Fruit fly (Drosophila melanogaster) whole organism, embryonic: ENCODE results near the gene Tengl1.
A peak's percentile ranks its signal among the peaks of the same experiment; 100 is the strongest.

Experiments
- Asciz ChIP-seq: fragments of 200-800 bp; sonication (Bioruptor generic); optimal IDR thresholded peaks from 2 replicates; lab custom pipeline; 2017; ENCODE audit warnings: missing biosample characterization, mild to moderate bottlenecking, missing genetic modification characterization, missing genetic modification reagents
- Bdp1 ChIP-seq: fragments of 200-800 bp; sonication (Bioruptor generic); optimal IDR thresholded peaks from 3 replicates; lab custom pipeline; 2016; ENCODE audit warnings: missing biosample characterization, missing genetic modification characterization
- Bteb2 ChIP-seq: fragments of 200-800 bp; sonication (Bioruptor generic); optimal IDR thresholded peaks from 2 replicates; lab custom pipeline; 2016; ENCODE audit warnings: missing biosample characterization, missing genetic modification characterization
- CG10654 ChIP-seq: fragments of 200-800 bp; sonication (Bioruptor generic); optimal IDR thresholded peaks from 2 replicates; lab custom pipeline; 2016; ENCODE audit warnings: missing biosample characterization, missing genetic modification characterization
- CG11560 ChIP-seq: fragments of 200-800 bp; sonication (Bioruptor generic); IDR thresholded peaks from 3 replicates; pipeline ENCODE4 v1.3.6; 2022; ENCODE audit warnings: missing biosample characterization, missing genetic modification characterization
- CG12104 ChIP-seq: fragments of 200-800 bp; sonication (Bioruptor generic); optimal IDR thresholded peaks from 3 replicates; lab custom pipeline; 2016; ENCODE audit warnings: missing biosample characterization, missing genetic modification characterization
- CG13894 ChIP-seq: fragments of 200-800 bp; sonication (Bioruptor generic); optimal IDR thresholded peaks from 3 replicates; lab custom pipeline; 2018; ENCODE audit warnings: missing biosample characterization, mild to moderate bottlenecking, missing genetic modification characterization, moderate library complexity
- CG14667 ChIP-seq: fragments of 200-800 bp; sonication (Bioruptor generic); IDR thresholded peaks from 2 replicates; pipeline ENCODE4 v1.3.6; 2022; ENCODE audit warnings: missing biosample characterization, missing genetic modification characterization
- CG14965 ChIP-seq: fragments of 200-800 bp; sonication (Bioruptor generic); optimal IDR thresholded peaks from 2 replicates; lab custom pipeline; 2016; ENCODE audit warnings: missing biosample characterization, missing genetic modification characterization, borderline replicate concordance
- CG16813 ChIP-seq: fragments of 200-800 bp; sonication (Bioruptor generic); IDR thresholded peaks from 3 replicates; pipeline ENCODE4 v1.3.6; 2022; ENCODE audit warnings: missing biosample characterization, missing genetic modification characterization; ENCODE audit not compliant: partially characterized antibody
- CG18262 ChIP-seq: fragments of 200-800 bp; optimal IDR thresholded peaks from 3 replicates; lab custom pipeline; 2019; ENCODE audit warnings: missing biosample characterization, mild to moderate bottlenecking, missing genetic modification characterization, moderate library complexity
- CG3726 ChIP-seq: fragments of 200-800 bp; sonication (Bioruptor generic); IDR thresholded peaks from 3 replicates; pipeline ENCODE4, ENCODE4 v1.3.6; 2022; ENCODE audit warnings: missing biosample characterization, missing genetic modification characterization
- CG3847 ChIP-seq: fragments of 200-800 bp; sonication (Bioruptor generic); IDR thresholded peaks from 2 replicates; pipeline ENCODE4 v1.3.6; 2022; ENCODE audit warnings: missing biosample characterization, missing genetic modification characterization
- CG3995 ChIP-seq: fragments of 200-800 bp; sonication (Bioruptor generic); optimal IDR thresholded peaks from 3 replicates; lab custom pipeline; 2016; ENCODE audit warnings: missing biosample characterization, missing genetic modification characterization
- CG4328 ChIP-seq: fragments of 200-800 bp; sonication (Bioruptor generic); optimal IDR thresholded peaks from 3 replicates; lab custom pipeline; 2017; ENCODE audit warnings: missing biosample characterization, missing genetic modification reagents, missing genetic modification characterization
- CG4820 ChIP-seq: fragments of 200-800 bp; sonication (Bioruptor generic); optimal IDR thresholded peaks from 3 replicates; lab custom pipeline; 2016; ENCODE audit warnings: missing biosample characterization, missing genetic modification characterization
- CG6175 ChIP-seq: fragments of 200-800 bp; sonication (Bioruptor generic); IDR thresholded peaks from 3 replicates; pipeline ENCODE4 v1.3.6; 2022; ENCODE audit warnings: missing biosample characterization, missing genetic modification characterization
- CG6791 ChIP-seq: fragments of 200-800 bp; sonication (Bioruptor generic); IDR thresholded peaks from 3 replicates; pipeline ENCODE4 v1.3.6; 2022; ENCODE audit warnings: missing biosample characterization, missing genetic modification characterization; ENCODE audit not compliant: partially characterized antibody
- CG7987 ChIP-seq: fragments of 200-800 bp; sonication (Bioruptor generic); optimal IDR thresholded peaks from 2 replicates; lab custom pipeline; 2018; ENCODE audit warnings: missing biosample characterization, mild to moderate bottlenecking, missing genetic modification characterization, moderate library complexity
- CG9437 ChIP-seq: fragments of 200-800 bp; sonication (Bioruptor generic); optimal IDR thresholded peaks from 2 replicates; lab custom pipeline; 2018; ENCODE audit warnings: missing biosample characterization, mild to moderate bottlenecking, missing genetic modification characterization
- CG9797 ChIP-seq: fragments of 200-800 bp; sonication (Bioruptor generic); optimal IDR thresholded peaks from 3 replicates; lab custom pipeline; 2018; ENCODE audit warnings: missing biosample characterization, mild to moderate bottlenecking, missing genetic modification characterization
- CHES-1-like ChIP-seq: fragments of 200-800 bp; sonication (Bioruptor generic); optimal IDR thresholded peaks from 2 replicates; lab custom pipeline; 2016; ENCODE audit warnings: missing biosample characterization, missing genetic modification characterization
- Lpt ChIP-seq: fragments of >200 bp; optimal IDR thresholded peaks from 2 replicates; lab custom pipeline; 2018; ENCODE audit warnings: missing biosample characterization, missing genetic modification characterization
- Nf-YB ChIP-seq: fragments of 200-800 bp; sonication (Bioruptor generic); optimal IDR thresholded peaks from 3 replicates; lab custom pipeline; 2019; ENCODE audit warnings: missing biosample characterization, mild to moderate bottlenecking, missing genetic modification characterization, moderate library complexity
- Optix ChIP-seq: fragments of 200-800 bp; sonication (Bioruptor generic); IDR thresholded peaks from 3 replicates; pipeline ENCODE4 v1.3.6; 2022; ENCODE audit warnings: missing biosample characterization, missing genetic modification characterization
- Side ChIP-seq: fragments of 200-800 bp; sonication (Bioruptor generic); optimal IDR thresholded peaks from 2 replicates; lab custom pipeline; 2016; ENCODE audit warnings: missing biosample characterization, missing genetic modification characterization
- Sry-δ ChIP-seq: fragments of 200-800 bp; sonication (Bioruptor generic); optimal IDR thresholded peaks from 2 replicates; lab custom pipeline; 2016; ENCODE audit warnings: missing biosample characterization, missing genetic modification characterization
- Xbp1 ChIP-seq: fragments of 200-800 bp; sonication (Bioruptor generic); optimal IDR thresholded peaks from 3 replicates; lab custom pipeline; 2016; ENCODE audit warnings: missing biosample characterization, mild to moderate bottlenecking, missing genetic modification characterization
- YL-1 ChIP-seq: fragments of 200-800 bp; sonication (Bioruptor generic); optimal IDR thresholded peaks from 3 replicates; lab custom pipeline; 2017; ENCODE audit warnings: missing biosample characterization, mild to moderate bottlenecking, missing genetic modification characterization
- bbx ChIP-seq: fragments of 200-800 bp; sonication (Bioruptor generic); IDR thresholded peaks from 2 replicates; pipeline ENCODE4 v1.3.6; 2022; ENCODE audit warnings: missing biosample characterization, missing genetic modification characterization; ENCODE audit not compliant: partially characterized antibody
- bsh ChIP-seq, 2 experiments: fragments of 200-800 bp; sonication (Bioruptor generic); optimal IDR thresholded peaks; 2 replicates each; lab custom pipeline; 2017 to 2018; ENCODE audit warnings: mild to moderate bottlenecking in 2 of 2, missing biosample characterization in 2 of 2, missing genetic modification characterization in 2 of 2, moderate library complexity in 1 of 2
- chm ChIP-seq: fragments of 200-800 bp; sonication (Bioruptor generic); IDR thresholded peaks from 2 replicates; pipeline ENCODE4 v1.3.6; 2022; ENCODE audit warnings: missing biosample characterization, missing genetic modification characterization
- dm ChIP-seq: fragments of 200-800 bp; sonication (Bioruptor generic); optimal IDR thresholded peaks from 3 replicates; lab custom pipeline; 2016; ENCODE audit warnings: missing biosample characterization, missing genetic modification characterization
- gcm ChIP-seq: fragments of 200-800 bp; sonication (Bioruptor generic); optimal IDR thresholded peaks from 2 replicates; lab custom pipeline; 2019; ENCODE audit warnings: missing biosample characterization, mild to moderate bottlenecking, missing genetic modification characterization, moderate library complexity
- gsb-n ChIP-seq: fragments of 200-800 bp; sonication (Bioruptor generic); optimal IDR thresholded peaks from 3 replicates; lab custom pipeline; 2018; ENCODE audit warnings: missing biosample characterization, mild to moderate bottlenecking, missing genetic modification characterization
- ind ChIP-seq: fragments of 200-800 bp; sonication (Bioruptor generic); optimal IDR thresholded peaks from 3 replicates; lab custom pipeline; 2016; ENCODE audit warnings: missing biosample characterization, missing genetic modification characterization
- insv ChIP-seq, 2 experiments: fragments of 200-800 bp; sonication (Bioruptor generic); optimal IDR thresholded peaks; 3 replicates each; lab custom pipeline; 2016 to 2018; ENCODE audit warnings: missing biosample characterization in 2 of 2, missing genetic modification characterization in 2 of 2
- klu ChIP-seq: fragments of 200-800 bp; sonication (Bioruptor generic); IDR thresholded peaks from 2 replicates; pipeline ENCODE4 v1.3.6; 2022; ENCODE audit warnings: missing biosample characterization, missing genetic modification characterization
- lola ChIP-seq, 3 experiments: fragments of >200 bp in 2 of 3; fragments of 200-800 bp in 1 of 3; sonication (Bioruptor generic) in 1 of 3; optimal IDR thresholded peaks; 2 replicates each; lab custom pipeline; 2017 to 2019; ENCODE audit warnings: missing biosample characterization in 3 of 3, missing genetic modification characterization in 3 of 3, mild to moderate bottlenecking in 1 of 3, moderate library complexity in 1 of 3
- oc ChIP-seq: fragments of 200-800 bp; sonication (Bioruptor generic); optimal IDR thresholded peaks from 2 replicates; lab custom pipeline; 2018; ENCODE audit warnings: missing biosample characterization, mild to moderate bottlenecking, missing genetic modification characterization, moderate library complexity
- p53 ChIP-seq: fragments of 200-800 bp; sonication (Bioruptor generic); optimal IDR thresholded peaks from 2 replicates; lab custom pipeline; 2016; ENCODE audit warnings: missing biosample characterization, missing genetic modification characterization
- pzg ChIP-seq: fragments of 200-800 bp; sonication (Bioruptor generic); optimal IDR thresholded peaks from 3 replicates; lab custom pipeline; 2018; ENCODE audit warnings: missing biosample characterization, mild to moderate bottlenecking, missing genetic modification characterization, moderate library complexity
- repo ChIP-seq: fragments of 200-800 bp; sonication (Bioruptor generic); optimal IDR thresholded peaks from 2 replicates; lab custom pipeline; 2016; ENCODE audit warnings: missing biosample characterization, missing genetic modification characterization
- sens ChIP-seq: fragments of 200-800 bp; sonication (Bioruptor generic); peaks from one replicate; lab custom pipeline; 2016; ENCODE audit warnings: missing biosample characterization, missing genetic modification characterization
- shn ChIP-seq: fragments of 200-800 bp; sonication (Bioruptor generic); optimal IDR thresholded peaks from 3 replicates; lab custom pipeline; 2016; ENCODE audit warnings: missing biosample characterization, missing genetic modification characterization
- tap ChIP-seq: fragments of 200-800 bp; optimal IDR thresholded peaks from 3 replicates; lab custom pipeline; 2019; ENCODE audit warnings: missing biosample characterization, mild to moderate bottlenecking, missing genetic modification characterization, moderate library complexity
- tll ChIP-seq, 2 experiments: fragments of 200-800 bp in 1 of 2; fragments of >200 bp in 1 of 2; sonication (Bioruptor generic) in 1 of 2; optimal IDR thresholded peaks; 2 replicates each; lab custom pipeline; 2017 to 2019; ENCODE audit warnings: missing biosample characterization in 2 of 2, missing genetic modification characterization in 2 of 2, mild to moderate bottlenecking in 1 of 2, moderate library complexity in 1 of 2
- trem ChIP-seq: fragments of 200-800 bp; optimal IDR thresholded peaks from 3 replicates; lab custom pipeline; 2019; ENCODE audit warnings: missing biosample characterization, mild to moderate bottlenecking, missing genetic modification characterization, moderate library complexity
- vfl ChIP-seq: fragments of 200-800 bp; sonication (Bioruptor generic); optimal IDR thresholded peaks from 2 replicates; lab custom pipeline; 2016; ENCODE audit warnings: missing biosample characterization, missing genetic modification characterization
- z ChIP-seq: fragments of 200-800 bp; sonication (Bioruptor generic); IDR thresholded peaks from 3 replicates; pipeline ENCODE4 v1.3.6; 2022; ENCODE audit warnings: missing biosample characterization, missing genetic modification characterization

Tengl1 gene

dm6 chr2L:2220573-2221332, 19.6 kb downstream of the Tengl1 start, which contains the start of gene papi (continued):
- peak in 1 of 2 experiments; percentile 92 for TF ChIP-seq insv (GFP tag; optimal IDR thresholded peaks at IDR 0.05; lab: Kevin White, UChicago)
- TF ChIP-seq Bteb2 (GFP tag; lab: Kevin White, UChicago), result no peak
- no peak for TF ChIP-seq Asciz (GFP tag; lab: Kevin White, UChicago)
- TF ChIP-seq CG13894 (tag; lab: Kevin White, UChicago), result peak; percentile 21
- TF ChIP-seq Bdp1 (GFP tag; lab: Kevin White, UChicago), result no peak
- no peak for TF ChIP-seq CG4820 (GFP tag; lab: Kevin White, UChicago)
- TF ChIP-seq CG7987, result peak; percentile 38
- TF ChIP-seq Sry-δ (GFP tag; lab: Kevin White, UChicago), result peak; percentile 26
- TF ChIP-seq trem, result peak; percentile 52
- peak; percentile 67 for TF ChIP-seq pzg (GFP tag; lab: Kevin White, UChicago)
- no peak for TF ChIP-seq bbx
- TF ChIP-seq CG4328, result no peak
- no peak for TF ChIP-seq CG12104 (GFP tag; lab: Kevin White, UChicago)
- peak; percentile 71 for TF ChIP-seq YL-1 (GFP tag; lab: Kevin White, UChicago)
- TF ChIP-seq vfl (GFP tag; lab: Kevin White, UChicago), result no peak
- no peak for TF ChIP-seq repo
- no peak for TF ChIP-seq CG16813 (GFP tag; lab: Robert Waterston, UW)
- 0 out of 3 replicates have a peak, but pooled peaks have one; percentile 21 for TF ChIP-seq CG6791
- TF ChIP-seq chm (GFP tag; lab: Robert Waterston, UW), result no peak
- peak; percentile 70 for TF ChIP-seq CG9797 (GFP tag; lab: Kevin White, UChicago)
- peak; percentile 9 for TF ChIP-seq Xbp1 (GFP tag; lab: Kevin White, UChicago)
- TF ChIP-seq CG6175 (GFP tag; lab: Robert Waterston, UW), result no peak
- no peak for TF ChIP-seq CG18262 (tag; lab: Kevin White, UChicago)
- TF ChIP-seq z (GFP tag; lab: Robert Waterston, UW), result no peak
- TF ChIP-seq dm (GFP tag; lab: Kevin White, UChicago), result peak; percentile 67
- TF ChIP-seq CHES-1-like (GFP tag; lab: Kevin White, UChicago), result peak; percentile 27
- TF ChIP-seq gcm (GFP tag; lab: Kevin White, UChicago), result no peak
- no peak for TF ChIP-seq gsb-n (tag; lab: Kevin White, UChicago)
- no peak for TF ChIP-seq oc
- no peak for TF ChIP-seq CG14667 (GFP tag; lab: Robert Waterston, UW)
- TF ChIP-seq CG14965, result no peak
- TF ChIP-seq CG10654 (GFP tag; lab: Kevin White, UChicago), result no peak
- TF ChIP-seq Lpt (GFP tag; lab: Kevin White, UChicago), result no peak
- TF ChIP-seq CG3847 (GFP tag; lab: Robert Waterston, UW), result no peak
- TF ChIP-seq Optix, result no peak
- no peak for TF ChIP-seq klu
- TF ChIP-seq Side (GFP tag; lab: Kevin White, UChicago), result peak; percentile 23
- TF ChIP-seq bsh (GFP tag; optimal IDR thresholded peaks at IDR 0.05; lab: Kevin White, UChicago), result no peak
- TF ChIP-seq tll (GFP tag; optimal IDR thresholded peaks at IDR 0.05; lab: Kevin White, UChicago), result no peak
- TF ChIP-seq CG9437 (GFP tag; lab: Kevin White, UChicago), result peak; percentile 27
- TF ChIP-seq tap (tag; lab: Kevin White, UChicago), result no peak
- no peak for TF ChIP-seq CG3995 (GFP tag; lab: Kevin White, UChicago)
- no peak for TF ChIP-seq sens
- no peak for TF ChIP-seq CG11560 (tag; lab: Robert Waterston, UW)
- no peak for TF ChIP-seq shn
- no peak for TF ChIP-seq lola (GFP tag; optimal IDR thresholded peaks at IDR 0.05; lab: Kevin White, UChicago)
- no peak for TF ChIP-seq ind (GFP tag; lab: Kevin White, UChicago)
- no peak for TF ChIP-seq CG3726 (GFP tag; lab: Robert Waterston, UW)
- TF ChIP-seq p53 (GFP tag; lab: Kevin White, UChicago), result no peak
- no peak for TF ChIP-seq Nf-YB (GFP tag; lab: Kevin White, UChicago)
